Worm (Caenorhabditis elegans) whole organism, late embryonic: Measurements from ENCODE around the gene ugt-13.

Experiments used
- C08G9.2 ChIP-seq: sonication (generic microtip); optimal IDR thresholded peaks from 2 replicates; lab custom pipeline; 2016; ENCODE audit warnings: mild to moderate bottlenecking, missing genetic modification characterization, moderate library complexity, missing compliant biosample characterization
- K02D7.2 ChIP-seq: sonication (generic microtip); optimal IDR thresholded peaks from 2 replicates; lab custom pipeline; 2017; ENCODE audit warnings: mild to moderate bottlenecking, missing genetic modification characterization, missing compliant biosample characterization
- K09A11.1 ChIP-seq: sonication (generic microtip); optimal IDR thresholded peaks from 2 replicates; lab custom pipeline; 2017; ENCODE audit warnings: antibody characterized with exemption, mild to moderate bottlenecking, missing genetic modification characterization, missing compliant biosample characterization; ENCODE audit not compliant: insufficient read depth
- Y22D7AL.16 ChIP-seq: sonication (generic microtip); optimal IDR thresholded peaks from 2 replicates; lab custom pipeline; 2016; ENCODE audit warnings: missing genetic modification characterization, missing compliant biosample characterization
- ama-1 ChIP-seq: fragments of 150-350 bp; optimal IDR thresholded peaks from 2 replicates; lab custom pipeline; 2014
- ceh-14 ChIP-seq: sonication (generic microtip); optimal IDR thresholded peaks from 2 replicates; lab custom pipeline; 2016; ENCODE audit warnings: missing genotype, missing genetic modification characterization, missing compliant biosample characterization
- ceh-18 ChIP-seq: sonication (generic microtip); optimal IDR thresholded peaks from 2 replicates; lab custom pipeline; 2016; ENCODE audit warnings: missing genetic modification characterization, missing compliant biosample characterization
- ceh-2 ChIP-seq: sonication (generic microtip); optimal IDR thresholded peaks from 2 replicates; lab custom pipeline; 2016; ENCODE audit warnings: missing genotype, missing genetic modification characterization, missing compliant biosample characterization
- ceh-22 ChIP-seq: sonication (generic microtip); optimal IDR thresholded peaks from 2 replicates; lab custom pipeline; 2017; ENCODE audit warnings: missing biosample characterization, missing genetic modification characterization
- ceh-24 ChIP-seq: sonication (generic microtip); optimal IDR thresholded peaks from 2 replicates; lab custom pipeline; 2016; ENCODE audit warnings: mild to moderate bottlenecking, missing genetic modification characterization, missing compliant biosample characterization
- ceh-30 ChIP-seq: fragments of 150-350 bp; optimal IDR thresholded peaks from 2 replicates; lab custom pipeline; 2014; ENCODE audit warnings: missing biosample characterization, missing genetic modification characterization
- ceh-31 ChIP-seq: sonication (generic microtip); optimal IDR thresholded peaks from 2 replicates; lab custom pipeline; 2016; ENCODE audit warnings: missing genetic modification characterization, missing compliant biosample characterization
- ceh-45 ChIP-seq: fragments of 200-800 bp; sonication (Bioruptor generic); IDR thresholded peaks from 2 replicates; pipeline ENCODE4 v1.3.6; 2022; ENCODE audit warnings: missing genetic modification reagents, missing genetic modification characterization, missing compliant biosample characterization
- ceh-48 ChIP-seq: sonication (generic microtip); optimal IDR thresholded peaks from 2 replicates; lab custom pipeline; 2016; ENCODE audit warnings: missing genetic modification characterization, inconsistent platforms, missing compliant biosample characterization
- ceh-9 ChIP-seq: sonication (generic microtip); optimal IDR thresholded peaks from 2 replicates; lab custom pipeline; 2016; ENCODE audit warnings: mild to moderate bottlenecking, missing genetic modification characterization, inconsistent platforms, missing compliant biosample characterization
- che-1 ChIP-seq: sonication (generic microtip); optimal IDR thresholded peaks from 2 replicates; lab custom pipeline; 2016; ENCODE audit warnings: mild to moderate bottlenecking, missing genetic modification characterization, missing compliant biosample characterization
- dmd-4 ChIP-seq: sonication (generic microtip); optimal IDR thresholded peaks from 2 replicates; lab custom pipeline; 2016; ENCODE audit warnings: borderline replicate concordance, missing genetic modification characterization, missing compliant biosample characterization
- elt-2 ChIP-seq: sonication (generic microtip); optimal IDR thresholded peaks from 2 replicates; lab custom pipeline; 2016; ENCODE audit warnings: missing genetic modification reagents, missing genetic modification characterization, missing compliant biosample characterization
- elt-4 ChIP-seq: sonication (generic microtip); optimal IDR thresholded peaks from 2 replicates; lab custom pipeline; 2016; ENCODE audit warnings: missing genetic modification characterization, missing compliant biosample characterization
- ets-4 ChIP-seq: sonication (generic microtip); optimal IDR thresholded peaks from 2 replicates; lab custom pipeline; 2016; ENCODE audit warnings: missing genetic modification characterization, missing compliant biosample characterization
- hlh-13 ChIP-seq: fragments of 200-800 bp; sonication (Bioruptor generic); optimal IDR thresholded peaks from 2 replicates; lab custom pipeline; 2018; ENCODE audit warnings: mild to moderate bottlenecking, missing genetic modification characterization, missing compliant biosample characterization
- hlh-30 ChIP-seq: sonication (generic microtip); optimal IDR thresholded peaks from 2 replicates; lab custom pipeline; 2017; ENCODE audit warnings: antibody characterized with exemption, missing genetic modification characterization, missing compliant biosample characterization; ENCODE audit not compliant: insufficient read depth
- hlh-6 ChIP-seq: sonication (generic microtip); optimal IDR thresholded peaks from 2 replicates; lab custom pipeline; 2016; ENCODE audit warnings: missing genotype, missing genetic modification characterization, missing compliant biosample characterization
- hlh-8 ChIP-seq: sonication (generic microtip); optimal IDR thresholded peaks from 2 replicates; lab custom pipeline; 2016; ENCODE audit warnings: missing genotype, missing genetic modification characterization, missing compliant biosample characterization
- lim-6 ChIP-seq: sonication (generic microtip); optimal IDR thresholded peaks from 2 replicates; lab custom pipeline; 2016; ENCODE audit warnings: missing genetic modification characterization, missing compliant biosample characterization
- madf-2 ChIP-seq: sonication (generic microtip); optimal IDR thresholded peaks from 2 replicates; lab custom pipeline; 2017; ENCODE audit warnings: missing genetic modification characterization, missing compliant biosample characterization
- mec-3 ChIP-seq: sonication (generic microtip); optimal IDR thresholded peaks from 2 replicates; lab custom pipeline; 2016; ENCODE audit warnings: borderline replicate concordance, missing genetic modification characterization, missing compliant biosample characterization
- nhr-232 ChIP-seq: sonication (generic microtip); optimal IDR thresholded peaks from 2 replicates; lab custom pipeline; 2016; ENCODE audit warnings: missing genetic modification characterization, missing compliant biosample characterization
- npax-4 ChIP-seq: sonication (generic microtip); optimal IDR thresholded peaks from 2 replicates; lab custom pipeline; 2016; ENCODE audit warnings: missing genetic modification characterization, missing compliant biosample characterization
- pat-9 ChIP-seq: fragments of 200-800 bp; sonication (Bioruptor generic); optimal IDR thresholded peaks from 2 replicates; lab custom pipeline; 2018; ENCODE audit warnings: mild to moderate bottlenecking, missing genetic modification characterization, moderate library complexity, missing compliant biosample characterization
- pax-1 ChIP-seq: fragments of 150-350 bp; optimal IDR thresholded peaks from 2 replicates; lab custom pipeline; 2014; ENCODE audit warnings: missing biosample characterization, missing genetic modification characterization
- pha-2 ChIP-seq: sonication (generic microtip); optimal IDR thresholded peaks from 2 replicates; lab custom pipeline; 2017; ENCODE audit warnings: mild to moderate bottlenecking, missing genetic modification characterization, missing compliant biosample characterization
- pros-1 ChIP-seq: fragments of 150-350 bp; optimal IDR thresholded peaks from 2 replicates; lab custom pipeline; 2014; ENCODE audit warnings: missing biosample characterization, missing genetic modification reagents, missing genetic modification characterization
- ref-2 ChIP-seq: sonication (generic microtip); optimal IDR thresholded peaks from 2 replicates; lab custom pipeline; 2016; ENCODE audit warnings: missing genetic modification characterization, missing compliant biosample characterization
- sdc-2 ChIP-seq: sonication (generic microtip); optimal IDR thresholded peaks from 2 replicates; lab custom pipeline; 2016; ENCODE audit warnings: missing genotype, missing genetic modification characterization, missing compliant biosample characterization
- sox-2 ChIP-seq: fragments of 200-800 bp; sonication (Bioruptor generic); IDR thresholded peaks from 2 replicates; pipeline ENCODE4 v1.3.6; 2022; ENCODE audit warnings: missing genetic modification reagents, missing genetic modification characterization, missing compliant biosample characterization
- tbx-2 ChIP-seq: sonication (generic microtip); optimal IDR thresholded peaks from 2 replicates; lab custom pipeline; 2016; ENCODE audit warnings: missing genetic modification characterization, missing compliant biosample characterization
- tbx-7 ChIP-seq: sonication (generic microtip); optimal IDR thresholded peaks from 2 replicates; lab custom pipeline; 2016; ENCODE audit warnings: missing genotype, missing genetic modification characterization, missing compliant biosample characterization
- unc-86 ChIP-seq: sonication (generic microtip); optimal IDR thresholded peaks from 2 replicates; lab custom pipeline; 2016; ENCODE audit warnings: missing genetic modification characterization, missing compliant biosample characterization

Gene ugt-13

DNA sequence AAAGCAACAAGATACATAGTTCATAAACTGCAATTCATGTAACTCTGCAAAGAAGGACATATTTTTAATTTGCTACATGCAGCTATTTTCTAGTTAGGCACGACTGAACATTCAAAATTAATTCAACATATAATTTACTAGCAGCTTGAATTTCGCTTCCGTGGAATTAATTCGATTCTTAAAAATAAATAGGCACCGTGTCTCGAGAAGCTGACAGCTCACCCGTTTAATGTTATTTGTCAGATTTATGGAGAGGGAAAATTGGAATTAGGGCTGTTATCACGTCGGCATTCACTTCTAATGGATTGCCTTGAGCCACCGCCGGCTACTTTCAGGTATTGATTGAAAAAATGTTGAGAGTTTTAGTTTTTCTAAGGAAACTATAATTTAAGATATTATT, 17.7 kb downstream of the ugt-13 start, which contains the start of gene srh-21:
Gene srh-21, plus strand, starts transcription at position 301 of the 400 bp plus-strand sequence.
- TF ChIP-seq Y22D7AL.16 (tag; lab: Kevin White, UChicago) = no peak

DNA sequence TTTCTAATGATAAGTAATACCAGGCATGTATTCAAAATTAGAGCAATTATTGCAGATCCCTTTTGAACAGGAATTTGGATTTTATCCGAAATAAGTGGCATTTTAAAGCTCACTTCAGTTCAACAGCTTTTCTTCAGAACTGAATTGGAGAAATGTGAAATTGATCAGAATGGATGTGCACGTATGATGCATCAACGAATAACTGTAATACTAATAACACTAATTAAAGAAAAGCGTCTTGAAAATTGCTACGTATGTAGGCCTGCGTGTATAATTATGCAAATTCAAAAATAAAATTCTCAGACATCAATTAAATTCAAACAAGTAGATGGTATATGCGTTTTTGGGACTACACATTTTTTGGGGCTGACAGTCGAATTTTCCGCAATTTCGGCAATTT, 21.2 kb downstream of the ugt-13 start, which contains the start of gene str-205:
Gene str-205, minus strand, starts transcription at position 101 of the 400 bp plus-strand sequence.
- TF ChIP-seq ceh-2 (no peak), pros-1 (tag; lab: Kevin White, UChicago) (no peak), ceh-45 (GFP tag; lab: Robert Waterston, UW) (no peak), che-1 (tag; lab: Kevin White, UChicago) (no peak), ceh-18 (tag; lab: Kevin White, UChicago) (no peak), K09A11.1 (tag; lab: Kevin White, UChicago) (no peak), sox-2 (no peak), pha-2 (tag; lab: Kevin White, UChicago) (no peak), npax-4 (no peak), Y22D7AL.16 (tag; lab: Kevin White, UChicago) (no peak), hlh-30 (no peak), pat-9 (tag; lab: Kevin White, UChicago) (no peak), ceh-48 (tag; lab: Kevin White, UChicago) (no peak), ceh-31 (tag; lab: Kevin White, UChicago) (no peak), hlh-8 (no peak), unc-86 (no peak)

DNA sequence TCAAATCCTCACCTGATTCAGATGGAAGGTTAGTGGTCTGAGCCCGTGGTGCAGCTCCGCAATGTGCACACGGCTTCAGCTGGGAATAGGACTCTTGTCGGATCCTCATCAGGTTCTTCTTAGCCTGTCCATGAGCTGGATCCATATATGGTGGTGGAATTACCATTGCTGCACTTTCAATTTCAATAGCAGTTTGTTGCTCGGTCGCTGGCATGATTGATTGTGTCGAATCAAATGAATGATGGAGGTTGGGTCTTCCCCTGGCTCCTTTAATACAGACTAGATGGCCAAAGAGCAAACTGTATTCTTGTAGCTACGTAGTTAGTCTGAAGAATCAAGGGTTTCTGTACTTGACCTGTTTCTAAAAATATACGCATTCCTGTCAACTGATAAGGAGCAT, 24.1 kb downstream of the ugt-13 start, which contains the start of gene C02E7.10:
Gene C02E7.10, minus strand, starts transcription at position 232 of the 400 bp plus-strand sequence.
- no peak for TF ChIP-seq che-1 (tag; lab: Kevin White, UChicago)
- no peak for TF ChIP-seq ceh-9 (tag; lab: Kevin White, UChicago)
- no peak for TF ChIP-seq ets-4 (tag; lab: Kevin White, UChicago)
- TF ChIP-seq ceh-14 = no peak
- TF ChIP-seq tbx-2 (tag; lab: Kevin White, UChicago) = no peak
- no peak for TF ChIP-seq ama-1 (lab: Kevin White, UChicago)
- no peak for TF ChIP-seq C08G9.2 (tag; lab: Kevin White, UChicago)

DNA sequence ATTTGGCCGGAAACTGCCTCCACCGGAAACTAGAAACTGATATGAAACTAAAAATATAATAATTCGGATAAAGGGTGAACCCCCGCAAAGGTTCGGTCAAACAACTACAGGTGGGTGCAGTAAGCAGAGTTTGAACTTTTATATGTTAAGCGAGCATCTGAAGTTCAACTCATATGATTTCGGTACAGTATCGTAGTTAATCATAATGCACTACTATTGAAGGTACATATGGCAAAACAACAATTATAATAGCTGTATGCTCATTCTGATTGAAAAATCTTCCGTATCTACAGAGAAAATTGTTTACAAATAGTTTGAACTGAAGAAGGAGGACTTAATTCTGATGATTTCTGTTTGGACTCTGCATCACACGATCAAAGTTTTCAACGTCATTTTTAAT, 24.6 kb downstream of the ugt-13 start:
- TF ChIP-seq sdc-2 (no peak), pros-1 (tag; lab: Kevin White, UChicago) (no peak), ceh-9 (tag; lab: Kevin White, UChicago) (no peak), pax-1 (tag; lab: Kevin White, UChicago) (no peak), madf-2 (tag; lab: Kevin White, UChicago) (no peak), K02D7.2 (tag; lab: Kevin White, UChicago) (no peak), lim-6 (no peak), tbx-7 (tag; lab: Kevin White, UChicago) (no peak), ceh-45 (GFP tag; lab: Robert Waterston, UW) (no peak), ceh-14 (no peak), mec-3 (no peak), nhr-232 (tag; lab: Kevin White, UChicago) (no peak), ceh-31 (tag; lab: Kevin White, UChicago) (no peak), ref-2 (tag; lab: Kevin White, UChicago) (no peak), hlh-13 (GFP tag; lab: Kevin White, UChicago) (no peak), hlh-6 (tag; lab: Kevin White, UChicago) (no peak), npax-4 (no peak), elt-4 (tag; lab: Kevin White, UChicago) (no peak), ceh-22 (tag; lab: Kevin White, UChicago) (no peak)

DNA sequence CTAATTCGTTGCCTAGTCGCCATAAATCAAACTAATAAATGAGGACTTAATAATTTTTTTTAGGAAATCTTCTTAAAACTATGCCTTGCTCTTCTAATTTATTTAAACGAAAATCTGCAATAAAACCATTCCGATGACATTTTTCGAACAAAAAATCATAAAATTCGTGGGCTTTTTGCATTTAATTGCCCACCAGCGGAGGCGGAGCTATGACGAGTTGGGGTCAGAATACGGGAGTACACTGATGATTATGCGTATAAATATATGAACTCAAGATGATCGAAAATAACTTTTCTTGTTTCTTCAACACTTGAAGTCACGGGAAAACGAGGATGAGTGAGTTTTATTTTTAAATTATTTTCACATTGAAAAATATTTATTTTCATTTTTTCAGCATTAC, 25.7 kb downstream of the ugt-13 start, which contains the start of gene catp-2:
Gene catp-2, plus strand, starts transcription at position 301 of the 400 bp plus-strand sequence.
- no peak for TF ChIP-seq ceh-30 (tag; lab: Kevin White, UChicago)
- no peak for TF ChIP-seq elt-2 (tag; lab: Kevin White, UChicago)
- no peak for TF ChIP-seq ceh-18 (tag; lab: Kevin White, UChicago)
- TF ChIP-seq ceh-24 (tag; lab: Kevin White, UChicago) = no peak
- no peak for TF ChIP-seq dmd-4
- no peak for TF ChIP-seq pha-2 (tag; lab: Kevin White, UChicago)
